Worm (Caenorhabditis elegans) whole organism, L1 larva: ENCODE results near the gene syx-6.

Experiments
- alr-1 ChIP-seq: fragments of 200-800 bp; sonication (Bioruptor generic); optimal IDR thresholded peaks from 2 replicates; lab custom pipeline; 2018; ENCODE audit warnings: borderline replicate concordance, mild to moderate bottlenecking, missing genetic modification characterization, missing compliant biosample characterization
- efl-1 ChIP-seq, 4 experiments: fragments of 150-350 bp; optimal IDR thresholded peaks in 3 of 4; peaks in 1 of 4; 1 replicate in 1 of 4; 2 replicates in 3 of 4; lab custom pipeline; 2014; ENCODE audit warnings: missing biosample characterization in 2 of 4, missing genetic modification characterization in 2 of 4, missing genetic modification reagents in 2 of 4
- jun-1 ChIP-seq: fragments of 150-350 bp; optimal IDR thresholded peaks from 2 replicates; lab custom pipeline; 2014; ENCODE audit warnings: missing biosample characterization, missing genetic modification reagents, missing genetic modification characterization
- lsy-2 ChIP-seq, 2 experiments: fragments of 150-350 bp; optimal IDR thresholded peaks; 2 replicates each; lab custom pipeline; 2014; ENCODE audit warnings: missing biosample characterization in 2 of 2, missing genetic modification characterization in 2 of 2
- nhr-12 ChIP-seq: sonication (generic microtip); optimal IDR thresholded peaks from 2 replicates; lab custom pipeline; 2017; ENCODE audit warnings: missing biosample characterization, missing genetic modification characterization
- snpc-4 ChIP-seq: fragments of 150-350 bp; optimal IDR thresholded peaks from 2 replicates; lab custom pipeline; 2014; ENCODE audit warnings: missing biosample characterization, missing genetic modification characterization
- sox-4 ChIP-seq: sonication (generic microtip); optimal IDR thresholded peaks from 2 replicates; lab custom pipeline; 2016; ENCODE audit warnings: missing genetic modification characterization, missing compliant biosample characterization
- unc-62 ChIP-seq: fragments of 150-350 bp; optimal IDR thresholded peaks from 2 replicates; lab custom pipeline; 2014; ENCODE audit warnings: missing biosample characterization, missing genetic modification reagents, missing genetic modification characterization

DNA sequence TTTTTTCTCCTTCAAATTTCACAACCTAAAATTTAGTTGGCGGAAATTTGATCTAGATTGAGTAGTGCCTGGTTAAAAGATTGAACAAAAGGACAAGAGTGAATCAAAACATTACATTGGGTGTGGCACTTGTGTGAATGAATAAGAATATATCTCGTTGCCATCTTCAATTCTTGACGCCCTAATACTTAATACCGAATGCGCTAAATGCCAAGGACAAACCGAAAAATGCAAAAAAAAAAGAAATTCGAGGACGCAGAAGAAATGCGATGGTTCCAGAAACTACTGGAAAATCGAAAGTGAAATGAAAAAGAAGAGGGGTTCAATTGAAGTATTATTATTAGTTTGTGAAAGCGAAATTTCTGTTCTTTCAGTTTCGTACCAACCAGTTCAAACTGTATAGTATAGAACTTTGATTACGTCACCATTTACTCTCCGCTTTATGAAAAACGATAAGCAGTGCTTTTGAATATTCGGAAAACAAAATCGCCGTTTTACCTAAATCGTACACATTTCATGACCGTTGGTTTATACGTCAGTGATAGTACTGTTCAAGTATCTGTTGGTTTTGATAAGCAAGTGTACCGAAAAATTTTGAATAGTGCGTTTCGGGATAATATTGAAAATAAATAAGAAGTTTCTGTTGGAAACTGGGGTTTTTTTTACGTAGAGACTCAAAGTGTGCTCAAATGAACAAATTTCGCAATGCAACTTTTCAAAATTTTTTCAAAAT lies 9.0 kb upstream of the syx-6 start:
- TF ChIP-seq nhr-12 (tag; lab: Kevin White, UChicago) = no peak
- TF ChIP-seq unc-62 = no peak
- TF ChIP-seq sox-4 (tag; lab: Kevin White, UChicago) = no peak
- no peak for TF ChIP-seq snpc-4
- no peak for TF ChIP-seq lsy-2 (tag; optimal IDR thresholded peaks at IDR 0.05; lab: Kevin White, UChicago)
- TF ChIP-seq alr-1 (tag; lab: Kevin White, UChicago) = no peak
- TF ChIP-seq efl-1 (optimal IDR thresholded peaks at IDR 0.05; lab: Kevin White, UChicago) = no peak
- TF ChIP-seq efl-1 (GFP tag; optimal IDR thresholded peaks at IDR 0.05 in 1 of 2; lab: Kevin White, UChicago) = no peak
- no peak for TF ChIP-seq jun-1 (tag; lab: Kevin White, UChicago)
